Worm (Caenorhabditis elegans): ENCODE measurements around the gene mboa-3.

The mboa-3 gene

DNA sequence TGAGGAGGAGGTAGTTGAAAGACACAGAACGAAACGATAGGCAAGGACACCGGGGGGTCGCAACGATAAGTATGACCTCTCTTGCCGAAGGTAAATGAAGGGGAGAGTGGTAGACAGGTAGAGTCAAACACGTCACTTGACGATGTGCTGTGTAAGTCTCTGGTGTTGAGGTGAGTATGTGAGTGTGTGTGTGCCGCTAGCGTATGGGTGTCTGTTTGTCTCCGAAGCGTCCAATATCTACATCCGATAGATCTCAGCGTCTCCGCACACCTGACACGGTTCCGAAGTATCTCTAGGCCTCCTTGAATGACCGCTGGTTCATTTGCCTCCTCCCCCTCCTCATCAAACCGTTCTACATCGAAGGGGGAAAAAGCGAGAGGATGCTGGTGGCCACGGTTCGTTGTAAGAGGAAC, 47.4 kb downstream of the mboa-3 start (continued):
- peak; percentile 29 for TF ChIP-seq lin-40 (tag; optimal IDR thresholded peaks at IDR 0.05)
- no peak for TF ChIP-seq ceh-79 (tag; optimal IDR thresholded peaks at IDR 0.05)
- no peak for TF ChIP-seq ceh-58 (GFP tag; IDR thresholded peaks at IDR 0.05)
- no peak for TF ChIP-seq cebp-1 (GFP tag; IDR thresholded peaks at IDR 0.05)
- peak; percentile 56 for TF ChIP-seq cebp-1 (tag; optimal IDR thresholded peaks at IDR 0.05)
- TF ChIP-seq ztf-28 (GFP tag; IDR thresholded peaks at IDR 0.05): no peak
- no peak for TF ChIP-seq tlf-1 (GFP tag; optimal IDR thresholded peaks at IDR 0.05)
- peak; percentile 4 for TF ChIP-seq die-1 (tag; optimal IDR thresholded peaks at IDR 0.05)
- peak in 1 of 2 experiments; percentile 18 for TF ChIP-seq let-607 (tag; optimal IDR thresholded peaks at IDR 0.05)
- TF ChIP-seq madf-6 (GFP tag; IDR thresholded peaks at IDR 0.05): no peak
- TF ChIP-seq ztf-3 (GFP tag; optimal IDR thresholded peaks at IDR 0.05): no peak
- TF ChIP-seq ZK185.1 (tag; optimal IDR thresholded peaks at IDR 0.05; ENCODE audit: poor library complexity, severe bottlenecking): peak; percentile 9
- no peak for TF ChIP-seq efl-1 (GFP tag; optimal IDR thresholded peaks at IDR 0.05)
- TF ChIP-seq ztf-6 (GFP tag; IDR thresholded peaks at IDR 0.05): no peak
- TF ChIP-seq ccch-3 (GFP tag; optimal IDR thresholded peaks at IDR 0.05): no peak
- TF ChIP-seq K12H6.12 (tag; optimal IDR thresholded peaks at IDR 0.05): peak; percentile 21
- TF ChIP-seq pbrm-1 (GFP tag; IDR thresholded peaks at IDR 0.05): 0 out of 2 replicates have a peak, but pooled peaks have one; percentile 24
- TF ChIP-seq gei-17 (GFP tag; optimal IDR thresholded peaks at IDR 0.05): peak; percentile 30
- TF ChIP-seq rpc-1 (optimal IDR thresholded peaks at IDR 0.05): no peak
- no peak for TF ChIP-seq rpc-1 (tag; optimal IDR thresholded peaks at IDR 0.05)
- TF ChIP-seq snpc-4 (GFP tag; optimal IDR thresholded peaks at IDR 0.05): no peak
- peak in 2 of 4 experiments; percentile 24 for TF ChIP-seq snpc-4 (tag; optimal IDR thresholded peaks at IDR 0.05)
- no peak for TF ChIP-seq Y67H2A.10 (GFP tag; conservative IDR thresholded peaks at IDR 0.05)
- no peak for TF ChIP-seq F22D6.2 (tag; optimal IDR thresholded peaks at IDR 0.05)
- TF ChIP-seq mcd-1 (GFP tag; IDR thresholded peaks at IDR 0.05): peak; percentile 34; the same call in 1 of the 2 replicates
- TF ChIP-seq ztf-22 (GFP tag; optimal IDR thresholded peaks at IDR 0.05): no peak
- TF ChIP-seq B0336.3 (GFP tag; IDR thresholded peaks at IDR 0.05): peak; percentile 41; the same call in 1 of the 2 replicates
- TF ChIP-seq dox-1 (GFP tag; IDR thresholded peaks at IDR 0.05): peak; percentile 72; the same call in 1 of the 2 replicates
- no peak for TF ChIP-seq lin-54 (GFP tag; optimal IDR thresholded peaks at IDR 0.05)
- no peak for TF ChIP-seq bed-2 (GFP tag; IDR thresholded peaks at IDR 0.05)
- TF ChIP-seq cebp-2 (GFP tag; IDR thresholded peaks at IDR 0.05): no peak
- TF ChIP-seq lin-35 (GFP tag; optimal IDR thresholded peaks at IDR 0.05): no peak

- TF ChIP-seq bed-1 (GFP tag; IDR thresholded peaks at IDR 0.05) (no peak), attf-5 (GFP tag; optimal IDR thresholded peaks at IDR 0.05) (no peak), aptf-2 (GFP tag; conservative IDR thresholded peaks at IDR 0.05) (no peak), mcd-1 (GFP tag; IDR thresholded peaks at IDR 0.05) (no peak), lin-26 (GFP tag; IDR thresholded peaks at IDR 0.05) (no peak), fkh-3 (tag; optimal IDR thresholded peaks at IDR 0.05) (no peak), egl-18 (GFP tag; IDR thresholded peaks at IDR 0.05) (no peak), B0035.1 (tag; optimal IDR thresholded peaks at IDR 0.05) (no peak)
Measured at ce11 chrX:5470111-5470745, 52.4 kb downstream of the mboa-3 start.

Data from whole organism, young adult.